Worm (Caenorhabditis elegans) whole organism, early embryonic: ENCODE measurements around the gene Y66D12A.30.

Experiments used
- B0310.2 ChIP-seq: sonication (generic microtip); optimal IDR thresholded peaks from 2 replicates; lab custom pipeline; 2016; ENCODE audit warnings: mild to moderate bottlenecking, missing genetic modification characterization, missing compliant biosample characterization
- F13C5.2 ChIP-seq: sonication (generic microtip); optimal IDR thresholded peaks from 2 replicates; lab custom pipeline; 2017; ENCODE audit warnings: mild to moderate bottlenecking, missing genetic modification characterization, inconsistent platforms, missing compliant biosample characterization
- aly-1 ChIP-seq: sonication (generic microtip); optimal IDR thresholded peaks from 2 replicates; lab custom pipeline; 2016; ENCODE audit warnings: missing genetic modification characterization, missing compliant biosample characterization
- ama-1 ChIP-seq: fragments of 150-350 bp; optimal IDR thresholded peaks from 2 replicates; lab custom pipeline; 2014
- ceh-13 ChIP-seq: fragments of 200-800 bp; sonication (Bioruptor generic); optimal IDR thresholded peaks from 2 replicates; lab custom pipeline; 2018; ENCODE audit warnings: mild to moderate bottlenecking, missing genetic modification characterization, missing compliant biosample characterization
- ceh-36 ChIP-seq: sonication (generic microtip); optimal IDR thresholded peaks from 2 replicates; lab custom pipeline; 2016; ENCODE audit warnings: missing genetic modification characterization, inconsistent platforms, missing compliant biosample characterization
- ets-7 ChIP-seq: sonication (generic microtip); optimal IDR thresholded peaks from 2 replicates; lab custom pipeline; 2016; ENCODE audit warnings: missing genotype, missing genetic modification characterization, missing compliant biosample characterization
- flt-1 ChIP-seq: fragments of 200-800 bp; sonication (Bioruptor generic); IDR thresholded peaks from 2 replicates; pipeline ENCODE4 v1.3.6; 2022; ENCODE audit warnings: missing genetic modification characterization, missing compliant biosample characterization
- hmbx-1 ChIP-seq: sonication (generic microtip); optimal IDR thresholded peaks from 2 replicates; lab custom pipeline; 2016; ENCODE audit warnings: mild to moderate bottlenecking, missing genetic modification characterization, missing compliant biosample characterization
- hmg-4 ChIP-seq: fragments of 200-800 bp; sonication (Bioruptor generic); optimal IDR thresholded peaks from 2 replicates; lab custom pipeline; 2018; ENCODE audit warnings: mild to moderate bottlenecking, missing genetic modification characterization, missing compliant biosample characterization
- hnd-1 ChIP-seq: sonication (generic microtip); optimal IDR thresholded peaks from 2 replicates; lab custom pipeline; 2016; ENCODE audit warnings: missing genetic modification characterization, missing compliant biosample characterization
- pes-1 ChIP-seq: fragments of 200-800 bp; sonication (Bioruptor generic); IDR thresholded peaks from 2 replicates; pipeline ENCODE4 v1.3.6; 2022; ENCODE audit warnings: missing genetic modification reagents, missing genetic modification characterization, missing compliant biosample characterization
- scrt-1 ChIP-seq: fragments of 200-800 bp; sonication (Bioruptor generic); IDR thresholded peaks from 2 replicates; pipeline ENCODE4 v1.3.6; 2022; ENCODE audit warnings: missing genetic modification characterization, missing compliant biosample characterization
- sea-1 ChIP-seq: fragments of 200-800 bp; sonication (Bioruptor generic); conservative IDR thresholded peaks from 2 replicates; pipeline ENCODE4 v1.3.6; 2022; ENCODE audit warnings: missing genetic modification characterization, missing compliant biosample characterization
- tbx-11 ChIP-seq: fragments of 200-800 bp; sonication (Bioruptor generic); IDR thresholded peaks from 2 replicates; pipeline ENCODE4 v1.3.6; 2022; ENCODE audit warnings: missing genetic modification characterization, missing compliant biosample characterization
- tbx-37 ChIP-seq: fragments of 200-800 bp; sonication (Bioruptor generic); conservative IDR thresholded peaks from 2 replicates; pipeline ENCODE4 v1.3.6; 2022; ENCODE audit warnings: missing genetic modification reagents, missing genetic modification characterization, missing compliant biosample characterization
- tra-4 ChIP-seq: sonication (generic microtip); optimal IDR thresholded peaks from 2 replicates; lab custom pipeline; 2017; ENCODE audit warnings: missing genetic modification characterization, missing compliant biosample characterization

Y66D12A.30 gene

DNA sequence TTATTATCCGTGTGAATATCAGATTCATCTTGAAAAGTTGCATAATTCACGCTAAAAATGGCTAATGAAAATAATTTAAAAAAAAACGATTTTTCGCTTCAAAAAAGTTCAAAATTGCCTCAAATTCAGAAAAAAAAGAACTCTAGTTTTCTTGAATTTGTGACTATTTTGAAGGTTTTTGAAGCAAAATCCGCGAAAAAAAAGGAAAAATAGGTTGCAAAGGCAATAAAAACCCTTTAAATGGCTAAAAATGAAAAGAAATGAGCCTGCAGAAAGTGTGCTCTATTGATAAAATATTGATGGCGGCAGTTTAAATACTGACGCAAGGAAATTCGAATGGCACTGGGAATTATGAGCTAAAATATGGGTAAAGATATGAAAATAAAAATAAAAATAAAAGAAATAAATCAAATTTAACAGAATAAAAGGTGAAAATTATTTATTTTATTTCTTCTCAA is 29.2 kb upstream of the Y66D12A.30 start, which contains the start of gene Y66D12A.7:
Gene Y66D12A.7, minus strand, starts transcription at position 51 of the 458 bp plus-strand sequence.
- no peak for TF ChIP-seq flt-1
- no peak for TF ChIP-seq hnd-1 (tag; lab: Kevin White, UChicago)
- TF ChIP-seq B0310.2 (tag; lab: Kevin White, UChicago) = no peak
- no peak for TF ChIP-seq ets-7
- TF ChIP-seq pes-1 (GFP tag; lab: Robert Waterston, UW) = no peak

DNA sequence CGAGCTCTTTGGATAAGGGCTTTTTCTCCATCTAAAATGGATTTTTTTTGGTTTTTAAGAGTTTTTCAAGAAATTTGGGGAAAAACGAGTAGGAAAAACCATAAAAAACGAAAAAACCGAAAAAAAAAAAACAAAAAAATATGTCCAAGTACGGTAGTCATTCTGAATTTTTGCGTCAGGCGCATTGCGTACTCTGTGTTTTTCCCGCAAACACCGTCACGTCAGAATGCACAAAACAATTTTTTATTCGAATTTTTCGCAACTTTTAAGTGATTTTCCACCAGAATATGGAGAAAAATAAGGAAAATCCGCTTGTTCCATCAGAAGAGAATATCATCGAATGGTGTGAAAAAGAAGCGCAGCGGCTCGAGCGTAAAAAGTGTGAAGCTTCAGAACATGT is 28.3 kb upstream of the Y66D12A.30 start, which contains the start of the genes Y66D12A.6 and ceh-92:
Gene Y66D12A.6, minus strand, starts transcription at position 31 of the 400 bp plus-strand sequence.
Gene ceh-92, plus strand, starts transcription at position 229 of the 400 bp plus-strand sequence.
- TF ChIP-seq tra-4 (tag; lab: Kevin White, UChicago) (no peak), ets-7 (no peak), scrt-1 (GFP tag; lab: Robert Waterston, UW) (no peak), B0310.2 (tag; lab: Kevin White, UChicago) (no peak), tbx-11 (GFP tag; lab: Robert Waterston, UW) (no peak), sea-1 (GFP tag; lab: Robert Waterston, UW) (no peak), pes-1 (GFP tag; lab: Robert Waterston, UW) (no peak), hmg-4 (GFP tag; lab: Kevin White, UChicago) (no peak), hnd-1 (tag; lab: Kevin White, UChicago) (no peak), ama-1 (lab: Kevin White, UChicago) (no peak), flt-1 (no peak), F13C5.2 (tag; lab: Kevin White, UChicago) (no peak), tbx-37 (no peak)

DNA sequence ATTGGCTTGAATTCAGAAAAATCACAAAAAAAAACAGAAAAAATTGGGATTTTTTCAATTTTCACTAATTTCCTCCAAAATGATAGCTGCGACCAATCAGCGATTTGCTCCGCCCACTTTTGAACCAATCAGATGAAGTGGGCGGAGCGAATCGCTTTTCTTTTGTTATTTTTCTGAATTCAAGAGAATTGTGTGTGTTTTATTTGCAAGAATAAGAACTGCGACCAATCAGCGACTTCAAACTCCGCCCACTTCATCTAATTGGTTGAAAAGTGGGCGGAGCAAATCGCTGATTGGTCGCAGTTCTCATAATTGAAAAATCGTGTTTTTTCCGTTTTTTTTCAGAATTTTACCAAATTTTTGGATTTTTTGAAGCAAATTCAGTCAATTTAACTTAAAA is 27.1 kb upstream of the Y66D12A.30 start:
- TF ChIP-seq flt-1 = no peak
- no peak for TF ChIP-seq tbx-37
- TF ChIP-seq scrt-1 (GFP tag; lab: Robert Waterston, UW) = no peak

DNA sequence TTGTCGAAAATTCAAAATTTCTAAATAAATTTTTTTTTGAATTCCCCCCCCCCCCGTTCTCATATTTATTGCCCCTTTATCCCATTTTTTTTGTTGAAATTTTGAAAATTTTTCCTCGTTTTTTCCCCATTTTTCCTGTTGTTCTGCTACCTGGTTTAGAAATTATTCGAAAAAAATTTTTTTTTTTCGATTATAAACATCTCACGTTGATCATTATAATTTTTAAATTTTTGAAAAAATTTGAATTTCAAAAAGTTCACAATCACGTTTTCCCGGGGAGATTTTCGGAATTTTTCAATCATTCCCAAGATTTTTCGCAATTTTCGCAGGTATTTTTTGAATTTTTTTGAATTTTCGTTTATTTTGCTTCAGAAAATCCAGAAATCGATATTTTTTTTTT is 20.8 kb upstream of the Y66D12A.30 start, which contains the start of gene Y66D12A.3:
Gene Y66D12A.3, plus strand, starts transcription at position 301 of the 400 bp plus-strand sequence.
- TF ChIP-seq tbx-11 (GFP tag; lab: Robert Waterston, UW) (no peak), ceh-36 (tag; lab: Kevin White, UChicago) (no peak), F13C5.2 (tag; lab: Kevin White, UChicago) (no peak), B0310.2 (tag; lab: Kevin White, UChicago) (no peak), hmg-4 (GFP tag; lab: Kevin White, UChicago) (no peak), flt-1 (no peak), hmbx-1 (no peak), hnd-1 (tag; lab: Kevin White, UChicago) (no peak), sea-1 (GFP tag; lab: Robert Waterston, UW) (no peak), tbx-37 (no peak), scrt-1 (GFP tag; lab: Robert Waterston, UW) (no peak)

DNA sequence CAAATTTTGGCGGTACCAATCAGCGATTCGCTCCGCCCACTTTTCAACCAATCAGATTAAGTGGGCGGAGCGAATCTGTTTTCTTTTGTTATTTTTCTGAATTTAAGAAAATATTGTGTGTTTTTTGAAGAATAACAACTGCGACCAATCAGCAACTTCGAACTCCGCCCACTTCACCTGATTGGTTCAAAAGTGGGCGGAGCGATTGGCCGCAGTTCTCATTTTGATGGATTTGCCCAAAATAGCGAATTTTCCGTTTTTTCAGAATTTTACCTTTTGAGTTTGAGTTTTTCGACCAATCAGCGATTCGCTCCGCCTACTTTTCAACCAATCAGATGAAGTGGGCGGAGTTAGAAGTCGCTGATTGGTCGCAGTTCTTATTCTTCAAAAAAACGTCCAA is 20.4 kb upstream of the Y66D12A.30 start:
- TF ChIP-seq B0310.2 (tag; lab: Kevin White, UChicago) (no peak), ceh-13 (GFP tag; lab: Kevin White, UChicago) (no peak), flt-1 (no peak), hnd-1 (tag; lab: Kevin White, UChicago) (no peak), ets-7 (no peak), tbx-11 (GFP tag; lab: Robert Waterston, UW) (no peak), hmbx-1 (no peak), aly-1 (no peak), pes-1 (GFP tag; lab: Robert Waterston, UW) (no peak)

DNA sequence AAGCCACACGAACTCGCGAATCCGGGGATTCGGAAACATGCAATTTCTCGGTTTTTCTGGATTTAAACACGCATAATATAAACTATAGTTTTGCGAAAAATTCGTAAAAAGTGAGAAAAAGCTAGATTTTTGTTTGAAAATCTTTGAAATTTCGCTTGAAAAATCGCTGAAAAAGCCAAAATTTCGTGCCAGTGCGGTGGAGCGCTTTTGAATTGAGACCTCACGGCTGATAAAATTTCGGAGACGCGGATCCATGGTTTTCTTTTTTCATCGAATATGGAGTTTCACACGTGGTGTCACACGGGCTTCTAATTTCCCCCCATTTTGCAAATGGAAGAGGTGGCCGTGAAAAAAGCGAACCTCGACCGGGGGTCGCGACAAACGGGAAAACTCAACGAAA is 19.4 kb upstream of the Y66D12A.30 start:
- TF ChIP-seq sea-1 (GFP tag; lab: Robert Waterston, UW) (no peak), tra-4 (tag; lab: Kevin White, UChicago) (no peak), pes-1 (GFP tag; lab: Robert Waterston, UW) (no peak), hmbx-1 (no peak), tbx-37 (no peak), B0310.2 (tag; lab: Kevin White, UChicago) (no peak)

DNA sequence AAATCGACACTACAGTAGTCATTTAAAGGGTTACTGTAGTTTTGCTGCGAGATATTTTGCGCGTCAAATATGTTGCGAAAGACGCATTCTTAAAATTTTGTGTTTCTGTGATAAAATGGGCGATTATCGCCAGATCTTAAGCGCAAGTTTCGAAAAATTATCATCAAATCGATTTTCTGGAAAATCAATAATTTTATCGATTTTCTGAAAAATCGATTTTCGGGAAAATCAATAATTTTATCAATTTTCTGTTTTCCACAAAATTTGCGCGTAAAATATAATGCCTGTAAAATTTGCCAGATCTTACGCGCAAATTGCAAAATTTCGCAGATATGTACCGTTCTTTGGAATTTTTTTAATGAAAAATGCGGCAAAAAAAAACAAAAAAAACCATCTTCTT is 17.6 kb upstream of the Y66D12A.30 start:
- TF ChIP-seq flt-1 = no peak
- no peak for TF ChIP-seq scrt-1 (GFP tag; lab: Robert Waterston, UW)
- no peak for TF ChIP-seq tbx-37
- no peak for TF ChIP-seq B0310.2 (tag; lab: Kevin White, UChicago)
- TF ChIP-seq ceh-13 (GFP tag; lab: Kevin White, UChicago) = no peak
- TF ChIP-seq hmg-4 (GFP tag; lab: Kevin White, UChicago) = no peak

DNA sequence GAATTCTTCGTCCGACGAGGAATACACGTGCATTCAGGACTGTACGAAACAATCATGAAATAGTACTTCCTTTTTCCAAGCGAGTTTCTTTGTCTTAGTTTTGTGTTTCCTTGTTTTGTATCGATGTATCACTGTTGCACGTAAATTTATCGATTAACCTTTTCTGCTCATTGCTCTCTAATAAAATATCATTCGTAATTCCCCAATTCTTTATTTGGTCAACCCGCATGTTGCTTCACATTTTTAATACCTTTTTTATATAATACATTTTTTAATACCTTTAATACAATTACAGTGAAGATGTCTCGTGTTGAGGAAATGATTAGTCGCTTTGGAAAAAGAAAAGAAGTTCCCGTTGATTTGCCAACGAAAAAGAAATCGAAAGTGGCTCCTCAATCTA is 1.8 kb upstream of the Y66D12A.30 start, which contains the start of gene Y66D12A.1:
Gene Y66D12A.1, plus strand, starts transcription at position 301 of the 400 bp plus-strand sequence.
- no peak for TF ChIP-seq ceh-13 (GFP tag; lab: Kevin White, UChicago)
- no peak for TF ChIP-seq hmbx-1
- no peak for TF ChIP-seq aly-1
- TF ChIP-seq pes-1 (GFP tag; lab: Robert Waterston, UW) = no peak
- TF ChIP-seq sea-1 (GFP tag; lab: Robert Waterston, UW) = no peak
- TF ChIP-seq ets-7 = no peak
- no peak for TF ChIP-seq hmg-4 (GFP tag; lab: Kevin White, UChicago)
- no peak for TF ChIP-seq flt-1
- TF ChIP-seq B0310.2 (tag; lab: Kevin White, UChicago) = no peak
- no peak for TF ChIP-seq tra-4 (tag; lab: Kevin White, UChicago)
- TF ChIP-seq F13C5.2 (tag; lab: Kevin White, UChicago) = no peak
- no peak for TF ChIP-seq tbx-11 (GFP tag; lab: Robert Waterston, UW)
- no peak for TF ChIP-seq hnd-1 (tag; lab: Kevin White, UChicago)
- no peak for TF ChIP-seq scrt-1 (GFP tag; lab: Robert Waterston, UW)
